Fruit fly (Drosophila melanogaster) whole organism, embryonic: ENCODE data around the gene Sqor.

Experiments used
- Blimp-1 ChIP-seq: fragments of 200-800 bp; sonication (Bioruptor generic); optimal IDR thresholded peaks from 3 replicates; lab custom pipeline; 2018; ENCODE audit warnings: missing biosample characterization, missing genetic modification characterization, mild to moderate bottlenecking, moderate library complexity, missing genetic modification reagents
- CG10979 ChIP-seq: fragments of 200-800 bp; sonication (Bioruptor generic); optimal IDR thresholded peaks from 2 replicates; lab custom pipeline; 2018; ENCODE audit warnings: missing biosample characterization, mild to moderate bottlenecking, missing genetic modification characterization, moderate library complexity
- CG11696 ChIP-seq: fragments of 200-800 bp; sonication (Bioruptor generic); IDR thresholded peaks from 2 replicates; pipeline ENCODE4 v1.3.6; 2022; ENCODE audit warnings: missing biosample characterization, missing genetic modification characterization
- CG12155 ChIP-seq: fragments of 200-800 bp; sonication (Bioruptor generic); optimal IDR thresholded peaks from 3 replicates; lab custom pipeline; 2016; ENCODE audit warnings: missing biosample characterization, missing genetic modification characterization
- CG13123 ChIP-seq: fragments of 200-800 bp; sonication (Bioruptor generic); optimal IDR thresholded peaks from 2 replicates; lab custom pipeline; 2016; ENCODE audit warnings: missing biosample characterization, missing genetic modification characterization
- CG13894 ChIP-seq: fragments of 200-800 bp; sonication (Bioruptor generic); optimal IDR thresholded peaks from 3 replicates; lab custom pipeline; 2018; ENCODE audit warnings: missing biosample characterization, mild to moderate bottlenecking, missing genetic modification characterization, moderate library complexity
- CG14667 ChIP-seq: fragments of 200-800 bp; sonication (Bioruptor generic); IDR thresholded peaks from 2 replicates; pipeline ENCODE4 v1.3.6; 2022; ENCODE audit warnings: missing biosample characterization, missing genetic modification characterization
- CG16863 ChIP-seq: fragments of 200-800 bp; sonication (Bioruptor generic); optimal IDR thresholded peaks from 3 replicates; lab custom pipeline; 2016; ENCODE audit warnings: missing biosample characterization, missing genetic modification characterization
- CG42726 ChIP-seq: fragments of 200-800 bp; sonication (Bioruptor generic); IDR thresholded peaks from 2 replicates; pipeline ENCODE4 v1.3.6; 2022; ENCODE audit warnings: missing biosample characterization, missing genetic modification characterization; ENCODE audit not compliant: partially characterized antibody
- CG4282 ChIP-seq: fragments of 200-800 bp; sonication (Bioruptor generic); optimal IDR thresholded peaks from 2 replicates; lab custom pipeline; 2016; ENCODE audit warnings: missing biosample characterization, missing genetic modification characterization
- CG4404 ChIP-seq: fragments of 200-800 bp; sonication (Bioruptor generic); IDR thresholded peaks from 2 replicates; pipeline ENCODE4 v1.3.6; 2022; ENCODE audit warnings: missing biosample characterization, missing genetic modification characterization
- CG4617 ChIP-seq: fragments of 200-800 bp; sonication (Bioruptor generic); optimal IDR thresholded peaks from 3 replicates; lab custom pipeline; 2016; ENCODE audit warnings: missing biosample characterization, missing genetic modification characterization, borderline replicate concordance
- CG6854 ChIP-seq: fragments of 200-800 bp; sonication (Bioruptor generic); optimal IDR thresholded peaks from 3 replicates; lab custom pipeline; 2017; ENCODE audit warnings: missing biosample characterization, mild to moderate bottlenecking, missing genetic modification characterization
- CG7745 ChIP-seq: fragments of 200-800 bp; sonication (Bioruptor generic); optimal IDR thresholded peaks from 2 replicates; lab custom pipeline; 2018; ENCODE audit warnings: missing biosample characterization, mild to moderate bottlenecking, missing genetic modification characterization, moderate library complexity
- Camta ChIP-seq: fragments of 200-800 bp; sonication (Bioruptor generic); optimal IDR thresholded peaks from 2 replicates; lab custom pipeline; 2016; ENCODE audit warnings: missing biosample characterization, missing genetic modification characterization
- Ets65A ChIP-seq: fragments of 200-800 bp; sonication (Bioruptor generic); peaks from one replicate; lab custom pipeline; 2016; ENCODE audit warnings: missing biosample characterization, missing genetic modification characterization
- Fer2 ChIP-seq: fragments of 200-800 bp; sonication (Bioruptor generic); optimal IDR thresholded peaks from 2 replicates; lab custom pipeline; 2018; ENCODE audit warnings: missing biosample characterization, mild to moderate bottlenecking, missing genetic modification characterization, moderate library complexity
- H15 ChIP-seq: fragments of 200-800 bp; sonication (Bioruptor generic); IDR thresholded peaks from 3 replicates; pipeline ENCODE4 v1.3.6; 2022; ENCODE audit warnings: missing biosample characterization, missing genetic modification characterization
- HHEX ChIP-seq: fragments of 200-800 bp; sonication (Bioruptor generic); optimal IDR thresholded peaks from 3 replicates; lab custom pipeline; 2017; ENCODE audit warnings: missing biosample characterization, mild to moderate bottlenecking, missing genetic modification characterization, missing genetic modification reagents
- MESR4 ChIP-seq: fragments of 200-800 bp; sonication (Bioruptor generic); optimal IDR thresholded peaks from 2 replicates; lab custom pipeline; 2018; ENCODE audit warnings: missing biosample characterization, mild to moderate bottlenecking, missing genetic modification characterization, moderate library complexity
- Max ChIP-seq: fragments of 200-800 bp; sonication (Bioruptor generic); optimal IDR thresholded peaks from 2 replicates; lab custom pipeline; 2016; ENCODE audit warnings: missing biosample characterization, mild to moderate bottlenecking, missing genetic modification characterization
- Med ChIP-seq: fragments of 200-800 bp; sonication (Bioruptor generic); peaks from one replicate; lab custom pipeline; 2016; ENCODE audit warnings: missing biosample characterization, missing genetic modification characterization, mild to moderate bottlenecking, inconsistent platforms, moderate library complexity
- NC2α ChIP-seq: fragments of 200-800 bp; sonication (Bioruptor generic); optimal IDR thresholded peaks from 2 replicates; lab custom pipeline; 2016; ENCODE audit warnings: missing biosample characterization, missing genetic modification characterization
- NK7.1 ChIP-seq: fragments of 200-800 bp; sonication (Bioruptor generic); optimal IDR thresholded peaks from 3 replicates; lab custom pipeline; 2016; ENCODE audit warnings: missing biosample characterization, missing genetic modification characterization
- Oli ChIP-seq: fragments of 200-800 bp; sonication (Bioruptor generic); optimal IDR thresholded peaks from 2 replicates; lab custom pipeline; 2018; ENCODE audit warnings: missing biosample characterization, mild to moderate bottlenecking, missing genetic modification characterization, moderate library complexity
- Tbp ChIP-seq: fragments of >200 bp; optimal IDR thresholded peaks from 2 replicates; lab custom pipeline; 2018; ENCODE audit warnings: missing biosample characterization, missing genetic modification characterization
- aop ChIP-seq: fragments of 200-800 bp; sonication (Bioruptor generic); IDR thresholded peaks from 2 replicates; pipeline ENCODE4 v1.3.6; 2022; ENCODE audit warnings: missing biosample characterization, missing genetic modification characterization
- bigmax ChIP-seq: fragments of 200-800 bp; sonication (Bioruptor generic); optimal IDR thresholded peaks from 2 replicates; lab custom pipeline; 2018; ENCODE audit warnings: missing biosample characterization, mild to moderate bottlenecking, missing genetic modification characterization
- ci ChIP-seq: fragments of 200-800 bp; sonication (Bioruptor generic); IDR thresholded peaks from 3 replicates; pipeline ENCODE4 v1.3.6; 2022; ENCODE audit warnings: missing biosample characterization, missing genetic modification characterization
- crp ChIP-seq, 2 experiments: fragments of 200-800 bp; sonication (Bioruptor generic); optimal IDR thresholded peaks; 2 replicates in 1 of 2; 3 replicates in 1 of 2; lab custom pipeline; 2017; ENCODE audit warnings: missing biosample characterization in 2 of 2, missing genetic modification characterization in 2 of 2, mild to moderate bottlenecking in 1 of 2, moderate library complexity in 1 of 2
- dan ChIP-seq: fragments of 200-800 bp; sonication (Bioruptor generic); IDR thresholded peaks from 2 replicates; pipeline ENCODE4 v1.3.6; 2022; ENCODE audit warnings: missing biosample characterization, missing genetic modification characterization
- dm ChIP-seq: fragments of 200-800 bp; sonication (Bioruptor generic); optimal IDR thresholded peaks from 3 replicates; lab custom pipeline; 2016; ENCODE audit warnings: missing biosample characterization, missing genetic modification characterization
- exex ChIP-seq: fragments of 200-800 bp; sonication (Bioruptor generic); optimal IDR thresholded peaks from 4 replicates; lab custom pipeline; 2018; ENCODE audit warnings: missing biosample characterization, mild to moderate bottlenecking, missing genetic modification characterization, moderate library complexity
- fu2 ChIP-seq: fragments of 200-800 bp; sonication (Bioruptor generic); optimal IDR thresholded peaks from 2 replicates; lab custom pipeline; 2016; ENCODE audit warnings: missing biosample characterization, missing genetic modification characterization
- gsb ChIP-seq: fragments of 200-800 bp; sonication (Bioruptor generic); IDR thresholded peaks from 2 replicates; pipeline ENCODE4 v1.3.6; 2022; ENCODE audit warnings: missing biosample characterization, missing genetic modification characterization
- hth ChIP-seq: fragments of >200 bp; optimal IDR thresholded peaks from 2 replicates; lab custom pipeline; 2017; ENCODE audit warnings: inconsistent platforms
- inv ChIP-seq: fragments of 200-800 bp; sonication (Bioruptor generic); IDR thresholded peaks from 2 replicates; pipeline ENCODE4 v1.3.6; 2022; ENCODE audit warnings: missing biosample characterization, missing genetic modification characterization; ENCODE audit not compliant: partially characterized antibody
- jigr1 ChIP-seq: fragments of 200-800 bp; sonication (Bioruptor generic); IDR thresholded peaks from 3 replicates; pipeline ENCODE4 v1.3.6; 2022; ENCODE audit warnings: missing biosample characterization, missing genetic modification characterization
- jing ChIP-seq: fragments of 200-800 bp; sonication (Bioruptor generic); optimal IDR thresholded peaks from 2 replicates; lab custom pipeline; 2018; ENCODE audit warnings: missing biosample characterization, mild to moderate bottlenecking, missing genetic modification characterization
- kah ChIP-seq: fragments of 200-800 bp; sonication (Bioruptor generic); optimal IDR thresholded peaks from 2 replicates; lab custom pipeline; 2018; ENCODE audit warnings: missing biosample characterization, mild to moderate bottlenecking, missing genetic modification characterization
- klu ChIP-seq: fragments of 200-800 bp; sonication (Bioruptor generic); IDR thresholded peaks from 2 replicates; pipeline ENCODE4 v1.3.6; 2022; ENCODE audit warnings: missing biosample characterization, missing genetic modification characterization
- luna ChIP-seq: fragments of 200-800 bp; sonication (Bioruptor generic); optimal IDR thresholded peaks from 2 replicates; lab custom pipeline; 2016; ENCODE audit warnings: missing biosample characterization, missing genetic modification characterization
- mam ChIP-seq: fragments of 200-800 bp; sonication (Bioruptor generic); optimal IDR thresholded peaks from 3 replicates; lab custom pipeline; 2016; ENCODE audit warnings: missing biosample characterization, missing genetic modification characterization
- row ChIP-seq: fragments of 200-800 bp; sonication (Bioruptor generic); IDR thresholded peaks from 3 replicates; pipeline ENCODE4 v1.3.6; 2022; ENCODE audit warnings: missing biosample characterization, missing genetic modification characterization
- sens ChIP-seq: fragments of 200-800 bp; sonication (Bioruptor generic); peaks from one replicate; lab custom pipeline; 2016; ENCODE audit warnings: missing biosample characterization, missing genetic modification characterization
- seq ChIP-seq: fragments of 200-800 bp; sonication (Bioruptor generic); IDR thresholded peaks from 2 replicates; pipeline ENCODE4 v1.3.6; 2022; ENCODE audit warnings: missing biosample characterization, missing genetic modification characterization
- sima ChIP-seq: fragments of 200-800 bp; sonication (Bioruptor generic); optimal IDR thresholded peaks from 2 replicates; lab custom pipeline; 2016; ENCODE audit warnings: missing biosample characterization, missing genetic modification characterization
- so ChIP-seq: fragments of 200-800 bp; sonication (Bioruptor generic); IDR thresholded peaks from 3 replicates; pipeline ENCODE4 v1.3.6; 2022; ENCODE audit warnings: missing biosample characterization, missing genetic modification characterization
- sr ChIP-seq: fragments of 200-800 bp; sonication (Bioruptor generic); IDR thresholded peaks from 3 replicates; pipeline ENCODE4 v1.3.6; 2022; ENCODE audit warnings: missing biosample characterization, missing genetic modification characterization
- wek ChIP-seq: fragments of 200-800 bp; sonication (Bioruptor generic); optimal IDR thresholded peaks from 3 replicates; lab custom pipeline; 2018; ENCODE audit warnings: missing biosample characterization, mild to moderate bottlenecking, missing genetic modification characterization, moderate library complexity
- zfh1 ChIP-seq: fragments of 200-800 bp; sonication (Bioruptor generic); IDR thresholded peaks from 3 replicates; pipeline ENCODE4 v1.3.6; 2022; ENCODE audit warnings: missing biosample characterization, missing genetic modification characterization

Sqor gene

dm6 chr3L:4238195-4238594 is 1.8 kb upstream of the Sqor start:
- TF ChIP-seq aop (GFP tag; lab: Robert Waterston, UW) (0 out of 2 replicates have a peak, but pooled peaks have one; percentile 3), ci (peak; percentile 3; the same call in 1 of the 3 replicates), CG4404 (GFP tag; lab: Robert Waterston, UW) (peak; percentile 12; the same call in 1 of the 2 replicates), CG4617 (GFP tag; lab: Kevin White, UChicago) (no peak), so (GFP tag; lab: Robert Waterston, UW) (no peak), CG6854 (GFP tag; lab: Kevin White, UChicago) (no peak), sr (0 out of 3 replicates have a peak, but pooled peaks have one; percentile 4), CG7745 (tag; lab: Kevin White, UChicago) (no peak), sens (GFP tag; lab: Kevin White, UChicago) (peak; percentile 59), Ets65A (GFP tag; lab: Kevin White, UChicago) (peak; percentile 58), Fer2 (tag; lab: Kevin White, UChicago) (no peak), Tbp (GFP tag; lab: Kevin White, UChicago) (no peak)

- TF ChIP-seq CG12155 (GFP tag; lab: Kevin White, UChicago) (peak; percentile 19), Camta (GFP tag; lab: Kevin White, UChicago) (no peak), CG42726 (no peak), bigmax (GFP tag; lab: Kevin White, UChicago) (no peak), kah (GFP tag; lab: Kevin White, UChicago) (no peak), Max (GFP tag; lab: Kevin White, UChicago) (peak; percentile 27), NK7.1 (GFP tag; lab: Kevin White, UChicago) (no peak), H15 (GFP tag; lab: Robert Waterston, UW) (peak; percentile 32; the same call in 1 of the 3 replicates), dm (GFP tag; lab: Kevin White, UChicago) (peak; percentile 51), Oli (tag; lab: Kevin White, UChicago) (no peak), MESR4 (peak; percentile 46), seq (GFP tag; lab: Robert Waterston, UW) (no peak), dan (GFP tag; lab: Robert Waterston, UW) (no peak), Med (GFP tag; lab: Kevin White, UChicago) (no peak), Blimp-1 (no peak), exex (tag; lab: Kevin White, UChicago) (no peak), NC2α (GFP tag; lab: Kevin White, UChicago) (no peak), jing (GFP tag; lab: Kevin White, UChicago) (no peak), fu2 (no peak), CG13123 (GFP tag; lab: Kevin White, UChicago) (no peak), gsb (GFP tag; lab: Robert Waterston, UW) (no peak), CG16863 (GFP tag; lab: Kevin White, UChicago) (no peak), zfh1 (GFP tag; lab: Robert Waterston, UW) (no peak), wek (GFP tag; lab: Kevin White, UChicago) (no peak), CG14667 (GFP tag; lab: Robert Waterston, UW) (peak; percentile 4; the same call in 1 of the 2 replicates), jigr1 (no peak), CG10979 (tag; lab: Kevin White, UChicago) (peak; percentile 41), sima (GFP tag; lab: Kevin White, UChicago) (no peak), row (GFP tag; lab: Robert Waterston, UW) (peak; percentile 82), inv (GFP tag; lab: Robert Waterston, UW) (no peak), mam (GFP tag; lab: Kevin White, UChicago) (no peak), crp (GFP tag; optimal IDR thresholded peaks at IDR 0.05; lab: Kevin White, UChicago) (peak in 1 of 2 experiments; percentile 0), CG11696 (GFP tag; lab: Robert Waterston, UW) (peak; percentile 97), CG13894 (tag; lab: Kevin White, UChicago) (no peak), CG4617 (GFP tag; lab: Kevin White, UChicago) (peak; percentile 31), HHEX (GFP tag; lab: Kevin White, UChicago) (no peak), klu (GFP tag; lab: Robert Waterston, UW) (no peak), luna (GFP tag; lab: Kevin White, UChicago) (no peak), hth (lab: Kevin White, UChicago) (no peak), CG4282 (GFP tag; lab: Kevin White, UChicago) (no peak)
Observed at dm6 chr3L:4242428-4242827, 2.5 kb downstream of the Sqor start, which contains the start of gene pav. pav (plus strand) TSS chr3L:4242734.
